Worm (Caenorhabditis elegans): ENCODE results near the gene clec-22.

DNA sequence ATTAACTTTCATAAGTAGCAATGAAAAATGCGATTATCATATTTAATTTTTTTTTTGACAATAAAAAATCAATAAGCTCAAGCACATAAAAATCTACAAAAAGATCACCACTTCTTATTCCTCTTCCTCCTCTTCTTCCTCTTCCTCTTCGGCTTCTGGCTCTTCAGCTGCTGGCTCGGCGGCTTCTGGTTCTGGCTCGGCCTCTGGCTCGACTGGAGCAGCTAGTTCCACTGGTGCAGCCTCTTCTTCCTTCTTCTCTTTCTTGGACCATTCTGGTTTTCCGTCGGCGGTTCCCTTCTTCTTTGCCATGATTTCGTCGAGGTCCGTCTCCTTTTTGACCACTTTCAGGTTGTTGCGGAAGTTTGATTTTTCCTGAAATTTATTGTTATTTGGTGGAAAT, 24.6 kb upstream of the clec-22 start:
- TF ChIP-seq gmeb-1 (tag; optimal IDR thresholded peaks at IDR 0.05): no peak
- no peak for TF ChIP-seq mdl-1 (tag; optimal IDR thresholded peaks at IDR 0.05)
- no peak for TF ChIP-seq nhr-77 (tag; optimal IDR thresholded peaks at IDR 0.05)
- no peak for TF ChIP-seq lin-39 (tag; optimal IDR thresholded peaks at IDR 0.05)
- no peak for TF ChIP-seq lin-13 (GFP tag; optimal IDR thresholded peaks at IDR 0.05)
- no peak for TF ChIP-seq aly-2 (tag; optimal IDR thresholded peaks at IDR 0.05)
- no peak for TF ChIP-seq nhr-6 (tag; optimal IDR thresholded peaks at IDR 0.05)
- TF ChIP-seq ama-1 (optimal IDR thresholded peaks at IDR 0.05): no peak
- no peak for TF ChIP-seq zag-1 (tag; optimal IDR thresholded peaks at IDR 0.05)
